Comparison of ENCODE assay signal across 3 worm cellular contexts in the genomic region with DNA sequence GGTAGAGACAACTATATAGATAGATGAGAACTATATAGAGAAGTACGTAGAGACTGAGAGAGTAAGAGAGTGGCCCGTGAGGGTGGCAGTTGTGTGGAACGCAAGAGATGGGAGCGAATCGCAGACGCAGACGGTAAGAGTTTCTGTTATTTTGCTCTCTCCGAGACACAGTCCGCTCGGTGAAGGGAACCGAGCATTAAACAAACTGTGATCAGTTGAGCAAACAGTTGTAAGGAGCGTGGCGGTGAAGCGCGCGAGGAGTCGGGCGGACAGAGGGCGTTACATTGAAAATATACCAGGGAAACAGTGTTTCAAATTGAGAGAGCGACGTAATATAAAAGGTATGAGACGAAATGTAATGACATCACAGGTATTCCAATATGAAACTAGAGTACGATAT.
A peak's percentile ranks its signal among the peaks of the same experiment; 100 is the strongest.
TF ChIP-seq lines count a peak whose summit lies in the region.

No protein-coding gene starts in this region.

TF ChIP-seq in whole organism, L2 larva, 48 proteins besides CTCF, POLR2A, EP300 and RAD21 (continued from another document):
- no peak for TF ChIP-seq blmp-1 (tag; optimal IDR thresholded peaks at IDR 0.05; lab: Kevin White, UChicago; ENCODE audit: insufficient read depth)
- TF ChIP-seq elt-3 (tag; optimal IDR thresholded peaks at IDR 0.05; lab: Kevin White, UChicago), result no peak
- peak in 1 of 2 experiments; percentile 37 for TF ChIP-seq mdl-1 (tag; optimal IDR thresholded peaks at IDR 0.05; lab: Kevin White, UChicago)
- TF ChIP-seq nhr-21 (tag; optimal IDR thresholded peaks at IDR 0.05; lab: Kevin White, UChicago), result no peak
- no peak for TF ChIP-seq R02D3.7 (tag; optimal IDR thresholded peaks at IDR 0.05; lab: Kevin White, UChicago)
- peak; percentile 4 for TF ChIP-seq fos-1 (tag; optimal IDR thresholded peaks at IDR 0.05; lab: Kevin White, UChicago)
- no peak for TF ChIP-seq nhr-6 (tag; optimal IDR thresholded peaks at IDR 0.05; lab: Kevin White, UChicago)

TF ChIP-seq in whole organism, L4 larva, 104 proteins besides CTCF, POLR2A, EP300 and RAD21 (continued from another document and continues in another):
- TF ChIP-seq lin-1 (GFP tag; IDR thresholded peaks at IDR 0.05; lab: Robert Waterston, UW) (peak; percentile 31; the same call in 1 of the 2 replicates), nhr-6 (tag; optimal IDR thresholded peaks at IDR 0.05; lab: Kevin White, UChicago) (peak; percentile 30), fos-1 (tag; optimal IDR thresholded peaks at IDR 0.05; lab: Kevin White, UChicago) (no peak), Y48G9A.11 (GFP tag; IDR thresholded peaks at IDR 0.05; lab: Robert Waterston, UW) (no peak), zip-2 (tag; optimal IDR thresholded peaks at IDR 0.05; lab: Kevin White, UChicago) (no peak), tra-1 (GFP tag; IDR thresholded peaks at IDR 0.05; lab: Robert Waterston, UW) (peak; percentile 63; the same call in 1 of the 2 replicates), hif-1 (tag; optimal IDR thresholded peaks at IDR 0.05; lab: Kevin White, UChicago) (peak in 1 of 2 experiments; percentile 61), nhr-76 (tag; optimal IDR thresholded peaks at IDR 0.05; lab: Kevin White, UChicago) (no peak), nhr-41 (GFP tag; IDR thresholded peaks at IDR 0.05; lab: Robert Waterston, UW) (no peak), dve-1 (tag; optimal IDR thresholded peaks at IDR 0.05; lab: Kevin White, UChicago; ENCODE audit: insufficient read depth) (peak; percentile 78), unc-39 (tag; optimal IDR thresholded peaks at IDR 0.05; lab: Kevin White, UChicago) (no peak), vab-7 (GFP tag; IDR thresholded peaks at IDR 0.05; lab: Robert Waterston, UW) (no peak), daf-12 (tag; optimal IDR thresholded peaks at IDR 0.05; lab: Kevin White, UChicago) (no peak), snpc-1.2 (GFP tag; IDR thresholded peaks at IDR 0.05; lab: Robert Waterston, UW) (no peak), nhr-111 (GFP tag; optimal IDR thresholded peaks at IDR 0.05; lab: Kevin White, UChicago) (no peak), lin-15B (tag; optimal IDR thresholded peaks at IDR 0.05; lab: Kevin White, UChicago) (no peak), spr-3 (GFP tag; optimal IDR thresholded peaks at IDR 0.05; lab: Kevin White, UChicago) (no peak), F44E2.7 (GFP tag; IDR thresholded peaks at IDR 0.05; lab: Robert Waterston, UW) (no peak), nhr-11 (tag; optimal IDR thresholded peaks at IDR 0.05; lab: Kevin White, UChicago) (no peak), dpl-1 (GFP tag; optimal IDR thresholded peaks at IDR 0.05; lab: Kevin White, UChicago) (no peak), gei-8 (GFP tag; optimal IDR thresholded peaks at IDR 0.05; lab: Kevin White, UChicago) (no peak), hmg-1.1 (GFP tag; IDR thresholded peaks at IDR 0.05; lab: Robert Waterston, UW) (peak; percentile 53), aly-2 (tag; optimal IDR thresholded peaks at IDR 0.05; lab: Kevin White, UChicago) (no peak), php-3 (GFP tag; IDR thresholded peaks at IDR 0.05; lab: Robert Waterston, UW) (peak; percentile 64; the same call in 1 of the 2 replicates), snpc-4 (tag; optimal IDR thresholded peaks at IDR 0.05; lab: Kevin White, UChicago) (no peak), F10B5.3 (tag; optimal IDR thresholded peaks at IDR 0.05; lab: Kevin White, UChicago) (no peak), tag-97 (GFP tag; IDR thresholded peaks at IDR 0.05; lab: Robert Waterston, UW) (no peak), fkh-10 (GFP tag; optimal IDR thresholded peaks at IDR 0.05; lab: Kevin White, UChicago) (no peak), unc-130 (GFP tag; optimal IDR thresholded peaks at IDR 0.05; lab: Kevin White, UChicago) (no peak), ztf-11 (tag; optimal IDR thresholded peaks at IDR 0.05; lab: Kevin White, UChicago) (no peak), mdl-1 (tag; optimal IDR thresholded peaks at IDR 0.05; lab: Kevin White, UChicago) (peak in 1 of 2 experiments; percentile 35), ZK546.5 (tag; optimal IDR thresholded peaks at IDR 0.05; lab: Kevin White, UChicago) (no peak), Y75B8A.6 (GFP tag; IDR thresholded peaks at IDR 0.05; lab: Robert Waterston, UW) (no peak), lin-38 (GFP tag; IDR thresholded peaks at IDR 0.05; lab: Robert Waterston, UW) (no peak), zfp-2 (tag; optimal IDR thresholded peaks at IDR 0.05; lab: Kevin White, UChicago) (no peak), hlh-11 (tag; optimal IDR thresholded peaks at IDR 0.05; lab: Kevin White, UChicago) (peak; percentile 96), F49E8.2 (tag; optimal IDR thresholded peaks at IDR 0.05; lab: Kevin White, UChicago; ENCODE audit: borderline replicate concordance) (no peak), jun-1 (tag; optimal IDR thresholded peaks at IDR 0.05; lab: Kevin White, UChicago) (no peak), mxl-2 (GFP tag; conservative IDR thresholded peaks at IDR 0.05; lab: Robert Waterston, UW) (no peak), dmd-6 (GFP tag; IDR thresholded peaks at IDR 0.05; lab: Robert Waterston, UW) (peak; percentile 91), mep-1 (tag; optimal IDR thresholded peaks at IDR 0.05; lab: Kevin White, UChicago) (peak; percentile 41), attf-4 (tag; optimal IDR thresholded peaks at IDR 0.05; lab: Kevin White, UChicago) (no peak), pha-4 (GFP tag; IDR thresholded peaks at IDR 0.05; lab: Robert Waterston, UW) (0 out of 2 replicates have a peak, but pooled peaks have one; percentile 13), pha-4 (tag; optimal IDR thresholded peaks at IDR 0.05; lab: Kevin White, UChicago) (no peak), ceh-28 (tag; optimal IDR thresholded peaks at IDR 0.05; lab: Kevin White, UChicago) (no peak), ctbp-1 (GFP tag; IDR thresholded peaks at IDR 0.05; lab: Robert Waterston, UW) (no peak), daf-19 (GFP tag; conservative IDR thresholded peaks at IDR 0.05; lab: Robert Waterston, UW) (no peak), pqm-1 (tag; optimal IDR thresholded peaks at IDR 0.05; lab: Kevin White, UChicago) (peak; percentile 21), ceh-32 (tag; optimal IDR thresholded peaks at IDR 0.05; lab: Kevin White, UChicago; ENCODE audit: poor library complexity) (no peak), ztf-7 (tag; optimal IDR thresholded peaks at IDR 0.05; lab: Kevin White, UChicago) (no peak), T20F7.1 (GFP tag; optimal IDR thresholded peaks at IDR 0.05; lab: Kevin White, UChicago) (peak; percentile 43), rbr-2 (tag; optimal IDR thresholded peaks at IDR 0.05; lab: Kevin White, UChicago) (peak; percentile 48), zfp-3 (GFP tag; conservative IDR thresholded peaks at IDR 0.05; lab: Robert Waterston, UW) (no peak), duxl-1 (tag; optimal IDR thresholded peaks at IDR 0.05; lab: Kevin White, UChicago; ENCODE audit: poor library complexity) (no peak), sdz-12 (GFP tag; optimal IDR thresholded peaks at IDR 0.05; lab: Kevin White, UChicago) (no peak), lin-13 (GFP tag; optimal IDR thresholded peaks at IDR 0.05; lab: Kevin White, UChicago) (peak; percentile 10), nhr-42 (GFP tag; IDR thresholded peaks at IDR 0.05; lab: Robert Waterston, UW) (no peak), mes-2 (tag; optimal IDR thresholded peaks at IDR 0.05; lab: Kevin White, UChicago; ENCODE audit: poor library complexity, severe bottlenecking) (peak; percentile 65), Y105C5A.15 (GFP tag; IDR thresholded peaks at IDR 0.05; lab: Robert Waterston, UW) (no peak), F37D6.2 (tag; optimal IDR thresholded peaks at IDR 0.05; lab: Kevin White, UChicago) (no peak), skn-1 (tag; optimal IDR thresholded peaks at IDR 0.05; lab: Kevin White, UChicago) (no peak)

TF ChIP-seq in whole organism, late embryonic, 69 proteins besides CTCF, POLR2A, EP300 and RAD21 (continued from another document):
- TF ChIP-seq F13H6.1 (tag; optimal IDR thresholded peaks at IDR 0.05; lab: Kevin White, UChicago), result peak; percentile 60
- no peak for TF ChIP-seq unc-3 (GFP tag; conservative IDR thresholded peaks at IDR 0.05; lab: Robert Waterston, UW)
- no peak for TF ChIP-seq unc-3 (tag; optimal IDR thresholded peaks at IDR 0.05; lab: Kevin White, UChicago)
- no peak for TF ChIP-seq hlh-13 (GFP tag; optimal IDR thresholded peaks at IDR 0.05; lab: Kevin White, UChicago)
- TF ChIP-seq pag-3 (tag; optimal IDR thresholded peaks at IDR 0.05; lab: Kevin White, UChicago; ENCODE audit: borderline replicate concordance), result no peak
- TF ChIP-seq sox-2 (GFP tag; IDR thresholded peaks at IDR 0.05; lab: Robert Waterston, UW), result no peak
- TF ChIP-seq ceh-6 (GFP tag; optimal IDR thresholded peaks at IDR 0.05; lab: Kevin White, UChicago), result no peak
- TF ChIP-seq ceh-34 (tag; optimal IDR thresholded peaks at IDR 0.05; lab: Kevin White, UChicago), result peak; percentile 63
- peak; percentile 34 for TF ChIP-seq tbx-2 (tag; optimal IDR thresholded peaks at IDR 0.05; lab: Kevin White, UChicago)
- TF ChIP-seq pros-1 (tag; optimal IDR thresholded peaks at IDR 0.05; lab: Kevin White, UChicago), result no peak
- TF ChIP-seq lin-11 (tag; optimal IDR thresholded peaks at IDR 0.05; lab: Kevin White, UChicago), result no peak
- no peak for TF ChIP-seq ceh-22 (tag; optimal IDR thresholded peaks at IDR 0.05; lab: Kevin White, UChicago)
- TF ChIP-seq K09A11.1 (tag; optimal IDR thresholded peaks at IDR 0.05; lab: Kevin White, UChicago; ENCODE audit: insufficient read depth), result no peak
- no peak for TF ChIP-seq mec-3 (tag; optimal IDR thresholded peaks at IDR 0.05; lab: Kevin White, UChicago; ENCODE audit: borderline replicate concordance)
- no peak for TF ChIP-seq unc-42 (tag; optimal IDR thresholded peaks at IDR 0.05; lab: Kevin White, UChicago)
- TF ChIP-seq elt-2 (tag; optimal IDR thresholded peaks at IDR 0.05; lab: Kevin White, UChicago), result peak; percentile 10
- TF ChIP-seq ceh-48 (tag; optimal IDR thresholded peaks at IDR 0.05; lab: Kevin White, UChicago), result no peak
- no peak for TF ChIP-seq che-1 (tag; optimal IDR thresholded peaks at IDR 0.05; lab: Kevin White, UChicago)
- TF ChIP-seq dve-1 (tag; optimal IDR thresholded peaks at IDR 0.05; lab: Kevin White, UChicago), result peak; percentile 63
- no peak for TF ChIP-seq pha-4 (tag; optimal IDR thresholded peaks at IDR 0.05; lab: Kevin White, UChicago)
- no peak for TF ChIP-seq elt-4 (tag; optimal IDR thresholded peaks at IDR 0.05; lab: Kevin White, UChicago)
- no peak for TF ChIP-seq C38D4.7 (GFP tag; optimal IDR thresholded peaks at IDR 0.05; lab: Kevin White, UChicago)
- TF ChIP-seq sox-4 (tag; optimal IDR thresholded peaks at IDR 0.05; lab: Kevin White, UChicago), result no peak
- TF ChIP-seq hlh-30 (tag; optimal IDR thresholded peaks at IDR 0.05; lab: Kevin White, UChicago; ENCODE audit: insufficient read depth), result no peak
- TF ChIP-seq ceh-14 (tag; optimal IDR thresholded peaks at IDR 0.05; lab: Kevin White, UChicago), result no peak
- TF ChIP-seq ztf-16 (tag; optimal IDR thresholded peaks at IDR 0.05; lab: Kevin White, UChicago), result no peak
- TF ChIP-seq ceh-9 (tag; optimal IDR thresholded peaks at IDR 0.05; lab: Kevin White, UChicago), result no peak
- TF ChIP-seq hlh-8 (tag; optimal IDR thresholded peaks at IDR 0.05; lab: Kevin White, UChicago), result no peak
- TF ChIP-seq zip-5 (tag; optimal IDR thresholded peaks at IDR 0.05; lab: Kevin White, UChicago), result no peak
- no peak for TF ChIP-seq fkh-6 (tag; optimal IDR thresholded peaks at IDR 0.05; lab: Kevin White, UChicago)
- TF ChIP-seq nfya-1 (tag; optimal IDR thresholded peaks at IDR 0.05; lab: Kevin White, UChicago), result peak; percentile 19
- TF ChIP-seq ceh-30 (tag; optimal IDR thresholded peaks at IDR 0.05; lab: Kevin White, UChicago), result no peak
- TF ChIP-seq unc-55 (GFP tag; optimal IDR thresholded peaks at IDR 0.05; lab: Kevin White, UChicago), result peak; percentile 38
- TF ChIP-seq ceh-31 (tag; optimal IDR thresholded peaks at IDR 0.05; lab: Kevin White, UChicago), result no peak
- no peak for TF ChIP-seq ceh-19 (GFP tag; optimal IDR thresholded peaks at IDR 0.05; lab: Kevin White, UChicago)
- TF ChIP-seq pha-2 (tag; optimal IDR thresholded peaks at IDR 0.05; lab: Kevin White, UChicago), result no peak
- TF ChIP-seq hlh-6 (tag; optimal IDR thresholded peaks at IDR 0.05; lab: Kevin White, UChicago), result peak; percentile 37
- no peak for TF ChIP-seq nhr-11 (tag; optimal IDR thresholded peaks at IDR 0.05; lab: Kevin White, UChicago)
